Fruit fly (Drosophila melanogaster) whole organism, embryonic: Measurements from ENCODE around the gene CG14984.

Experiments used
- Aef1 ChIP-seq: fragments of 200-800 bp; sonication (Bioruptor generic); IDR thresholded peaks from 3 replicates; pipeline ENCODE4 v1.3.6; 2022; ENCODE audit warnings: missing biosample characterization, missing genetic modification characterization
- Atf-2 ChIP-seq: fragments of 200-800 bp; sonication (Bioruptor generic); optimal IDR thresholded peaks from 2 replicates; lab custom pipeline; 2016; ENCODE audit warnings: missing biosample characterization, missing genetic modification characterization
- B-H2 ChIP-seq: fragments of 200-800 bp; sonication (Bioruptor generic); optimal IDR thresholded peaks from 2 replicates; lab custom pipeline; 2018; ENCODE audit warnings: missing biosample characterization, mild to moderate bottlenecking, missing genetic modification characterization
- Bteb2 ChIP-seq: fragments of 200-800 bp; sonication (Bioruptor generic); optimal IDR thresholded peaks from 2 replicates; lab custom pipeline; 2016; ENCODE audit warnings: missing biosample characterization, missing genetic modification characterization
- CG10147 ChIP-seq: fragments of 200-800 bp; sonication (Bioruptor generic); optimal IDR thresholded peaks from 2 replicates; lab custom pipeline; 2019; ENCODE audit warnings: missing biosample characterization, mild to moderate bottlenecking, missing genetic modification characterization, moderate library complexity
- CG10462 ChIP-seq: fragments of 200-800 bp; sonication (Bioruptor generic); optimal IDR thresholded peaks from 2 replicates; lab custom pipeline; 2016; ENCODE audit warnings: missing biosample characterization, missing genetic modification characterization
- CG14860 ChIP-seq: fragments of 200-800 bp; sonication (Bioruptor generic); IDR thresholded peaks from 3 replicates; pipeline ENCODE4 v1.3.6; 2022; ENCODE audit warnings: missing biosample characterization, missing genetic modification characterization; ENCODE audit not compliant: partially characterized antibody
- CG16779 ChIP-seq: fragments of 200-800 bp; sonication (Bioruptor generic); IDR thresholded peaks from 2 replicates; pipeline ENCODE4 v1.3.6; 2022; ENCODE audit warnings: missing biosample characterization, missing genetic modification characterization
- CG16813 ChIP-seq: fragments of 200-800 bp; sonication (Bioruptor generic); IDR thresholded peaks from 3 replicates; pipeline ENCODE4 v1.3.6; 2022; ENCODE audit warnings: missing biosample characterization, missing genetic modification characterization; ENCODE audit not compliant: partially characterized antibody
- CG30020 ChIP-seq: fragments of 200-800 bp; optimal IDR thresholded peaks from 2 replicates; lab custom pipeline; 2019; ENCODE audit warnings: missing biosample characterization, mild to moderate bottlenecking, missing genetic modification characterization, moderate library complexity
- CG34224 ChIP-seq: fragments of 200-800 bp; sonication (Bioruptor generic); IDR thresholded peaks from 3 replicates; pipeline ENCODE4 v1.3.6; 2022; ENCODE audit warnings: missing biosample characterization, missing genetic modification characterization; ENCODE audit not compliant: partially characterized antibody
- CG3995 ChIP-seq: fragments of 200-800 bp; sonication (Bioruptor generic); optimal IDR thresholded peaks from 3 replicates; lab custom pipeline; 2016; ENCODE audit warnings: missing biosample characterization, missing genetic modification characterization
- CG4820 ChIP-seq: fragments of 200-800 bp; sonication (Bioruptor generic); optimal IDR thresholded peaks from 3 replicates; lab custom pipeline; 2016; ENCODE audit warnings: missing biosample characterization, missing genetic modification characterization
- CG4854 ChIP-seq: fragments of 200-800 bp; sonication (Bioruptor generic); optimal IDR thresholded peaks from 2 replicates; lab custom pipeline; 2016; ENCODE audit warnings: missing biosample characterization, missing genetic modification characterization, inconsistent platforms
- CG5245 ChIP-seq: fragments of 200-800 bp; sonication (Bioruptor generic); optimal IDR thresholded peaks from 3 replicates; lab custom pipeline; 2016; ENCODE audit warnings: missing biosample characterization, missing genetic modification characterization
- CG6813 ChIP-seq: fragments of 200-800 bp; sonication (Bioruptor generic); optimal IDR thresholded peaks from 2 replicates; lab custom pipeline; 2017; ENCODE audit warnings: missing biosample characterization, missing genetic modification characterization, mild to moderate bottlenecking, moderate library complexity, missing genetic modification reagents
- CG6854 ChIP-seq: fragments of 200-800 bp; sonication (Bioruptor generic); optimal IDR thresholded peaks from 3 replicates; lab custom pipeline; 2017; ENCODE audit warnings: missing biosample characterization, mild to moderate bottlenecking, missing genetic modification characterization
- CG8281 ChIP-seq: fragments of 200-800 bp; sonication (Bioruptor generic); optimal IDR thresholded peaks from 2 replicates; lab custom pipeline; 2018; ENCODE audit warnings: missing biosample characterization, mild to moderate bottlenecking, missing genetic modification characterization, moderate library complexity
- D19B ChIP-seq: fragments of 200-800 bp; sonication (Bioruptor generic); optimal IDR thresholded peaks from 2 replicates; lab custom pipeline; 2017; ENCODE audit warnings: missing biosample characterization, mild to moderate bottlenecking, missing genetic modification characterization
- Dref ChIP-seq: fragments of 200-800 bp; sonication (Bioruptor generic); IDR thresholded peaks from 2 replicates; pipeline ENCODE4 v1.3.6; 2022; ENCODE audit warnings: missing biosample characterization, missing genetic modification characterization
- Fer3 ChIP-seq: fragments of 200-800 bp; sonication (Bioruptor generic); optimal IDR thresholded peaks from 2 replicates; lab custom pipeline; 2018; ENCODE audit warnings: missing biosample characterization, mild to moderate bottlenecking, missing genetic modification characterization, moderate library complexity
- H15 ChIP-seq: fragments of 200-800 bp; sonication (Bioruptor generic); IDR thresholded peaks from 3 replicates; pipeline ENCODE4 v1.3.6; 2022; ENCODE audit warnings: missing biosample characterization, missing genetic modification characterization
- HHEX ChIP-seq: fragments of 200-800 bp; sonication (Bioruptor generic); optimal IDR thresholded peaks from 3 replicates; lab custom pipeline; 2017; ENCODE audit warnings: missing biosample characterization, mild to moderate bottlenecking, missing genetic modification characterization, missing genetic modification reagents
- HLH3B ChIP-seq: fragments of 200-800 bp; sonication (Bioruptor generic); IDR thresholded peaks from 2 replicates; pipeline ENCODE4 v1.3.6; 2022; ENCODE audit warnings: missing biosample characterization, missing genetic modification characterization
- Hr51 ChIP-seq, 2 experiments: fragments of 200-800 bp; sonication (Bioruptor generic); optimal IDR thresholded peaks; 2 replicates in 1 of 2; 3 replicates in 1 of 2; lab custom pipeline; 2016 to 2018; ENCODE audit warnings: missing biosample characterization in 2 of 2, missing genetic modification characterization in 2 of 2, mild to moderate bottlenecking in 1 of 2, moderate library complexity in 1 of 2
- Pdp1 ChIP-seq, 2 experiments: fragments of 200-800 bp; sonication (Bioruptor generic); optimal IDR thresholded peaks; 3 replicates each; lab custom pipeline; 2016; ENCODE audit warnings: missing biosample characterization in 2 of 2, missing genetic modification characterization in 2 of 2, mild to moderate bottlenecking in 1 of 2, moderate library complexity in 1 of 2
- Rfx ChIP-seq: fragments of 200-800 bp; sonication (Bioruptor generic); IDR thresholded peaks from 2 replicates; pipeline ENCODE4 v1.3.6; 2022; ENCODE audit warnings: missing biosample characterization, missing genetic modification characterization
- Sry-δ ChIP-seq: fragments of 200-800 bp; sonication (Bioruptor generic); optimal IDR thresholded peaks from 2 replicates; lab custom pipeline; 2016; ENCODE audit warnings: missing biosample characterization, missing genetic modification characterization
- Ssrp ChIP-seq: fragments of 200-800 bp; sonication (Bioruptor generic); optimal IDR thresholded peaks from 2 replicates; lab custom pipeline; 2018; ENCODE audit warnings: missing biosample characterization, mild to moderate bottlenecking, missing genetic modification characterization, moderate library complexity
- Stat92E ChIP-seq, 3 experiments: fragments of >200 bp in 2 of 3; fragments of 200-800 bp in 1 of 3; sonication (Bioruptor generic) in 1 of 3; optimal IDR thresholded peaks; 2 replicates each; lab custom pipeline; 2017 to 2019; ENCODE audit warnings: missing biosample characterization in 3 of 3, missing genetic modification characterization in 3 of 3, mild to moderate bottlenecking in 1 of 3, moderate library complexity in 1 of 3
- YL-1 ChIP-seq: fragments of 200-800 bp; sonication (Bioruptor generic); optimal IDR thresholded peaks from 3 replicates; lab custom pipeline; 2017; ENCODE audit warnings: missing biosample characterization, mild to moderate bottlenecking, missing genetic modification characterization
- cad ChIP-seq: fragments of >200 bp; optimal IDR thresholded peaks from 2 replicates; lab custom pipeline; 2017; ENCODE audit warnings: missing biosample characterization, missing genetic modification characterization
- crp ChIP-seq, 2 experiments: fragments of 200-800 bp; sonication (Bioruptor generic); optimal IDR thresholded peaks; 2 replicates in 1 of 2; 3 replicates in 1 of 2; lab custom pipeline; 2017; ENCODE audit warnings: missing biosample characterization in 2 of 2, missing genetic modification characterization in 2 of 2, mild to moderate bottlenecking in 1 of 2, moderate library complexity in 1 of 2
- danr ChIP-seq: fragments of 200-800 bp; sonication (Bioruptor generic); IDR thresholded peaks from 2 replicates; pipeline ENCODE4 v1.3.6; 2022; ENCODE audit warnings: missing biosample characterization, missing genetic modification characterization
- fd3F ChIP-seq: fragments of 200-800 bp; sonication (Bioruptor generic); optimal IDR thresholded peaks from 2 replicates; lab custom pipeline; 2018; ENCODE audit warnings: missing biosample characterization, mild to moderate bottlenecking, missing genetic modification characterization, moderate library complexity
- fu2 ChIP-seq: fragments of 200-800 bp; sonication (Bioruptor generic); optimal IDR thresholded peaks from 2 replicates; lab custom pipeline; 2016; ENCODE audit warnings: missing biosample characterization, missing genetic modification characterization
- gfzf ChIP-seq: fragments of 200-800 bp; sonication (Bioruptor generic); optimal IDR thresholded peaks from 2 replicates; lab custom pipeline; 2016; ENCODE audit warnings: missing biosample characterization, mild to moderate bottlenecking, missing genetic modification characterization, moderate library complexity
- ham ChIP-seq: fragments of 200-800 bp; sonication (Bioruptor generic); IDR thresholded peaks from 2 replicates; pipeline ENCODE4 v1.3.6; 2022; ENCODE audit warnings: missing biosample characterization, missing genetic modification characterization
- hkb ChIP-seq, 2 experiments: fragments of 200-800 bp in 1 of 2; fragments of >200 bp in 1 of 2; sonication (Bioruptor generic) in 1 of 2; IDR thresholded peaks in 1 of 2; optimal IDR thresholded peaks in 1 of 2; 2 replicates each; pipeline versions ENCODE4 v1.3.6 to Lab custom; 2017 to 2022; ENCODE audit warnings: missing biosample characterization in 1 of 2, missing genetic modification characterization in 1 of 2
- kni ChIP-seq: fragments of 200-800 bp; sonication (Bioruptor generic); optimal IDR thresholded peaks from 3 replicates; lab custom pipeline; 2017; ENCODE audit warnings: mild to moderate bottlenecking, missing biosample characterization, missing genetic modification reagents, missing genetic modification characterization
- onecut ChIP-seq: fragments of 200-800 bp; sonication (Bioruptor generic); IDR thresholded peaks from 2 replicates; pipeline ENCODE4 v1.3.6; 2022; ENCODE audit warnings: missing biosample characterization, missing genetic modification characterization
- pnt ChIP-seq: fragments of 200-800 bp; sonication (Bioruptor generic); optimal IDR thresholded peaks from 3 replicates; lab custom pipeline; 2016; ENCODE audit warnings: missing biosample characterization, missing genetic modification characterization
- psq ChIP-seq: fragments of 200-800 bp; sonication (Bioruptor generic); optimal IDR thresholded peaks from 2 replicates; lab custom pipeline; 2017; ENCODE audit warnings: missing biosample characterization, missing genetic modification characterization
- stwl ChIP-seq: fragments of 200-800 bp; sonication (Bioruptor generic); optimal IDR thresholded peaks from 3 replicates; lab custom pipeline; 2018; ENCODE audit warnings: missing biosample characterization, mild to moderate bottlenecking, missing genetic modification characterization, moderate library complexity
- vfl ChIP-seq: fragments of 200-800 bp; sonication (Bioruptor generic); optimal IDR thresholded peaks from 2 replicates; lab custom pipeline; 2016; ENCODE audit warnings: missing biosample characterization, missing genetic modification characterization
- yki ChIP-seq: fragments of >200 bp; optimal IDR thresholded peaks from 3 replicates; lab custom pipeline; 2018
- zen ChIP-seq: fragments of 200-800 bp; sonication (Bioruptor generic); optimal IDR thresholded peaks from 3 replicates; lab custom pipeline; 2018; ENCODE audit warnings: missing biosample characterization, mild to moderate bottlenecking, missing genetic modification characterization, moderate library complexity

Gene CG14984

dm6 chr3L:3908838-3909810 lies 43.2 kb downstream of the CG14984 start (continued):
- TF ChIP-seq psq (GFP tag; lab: Kevin White, UChicago) (no peak), vfl (no peak), danr (GFP tag; lab: Robert Waterston, UW) (no peak), Bteb2 (no peak), hkb (optimal IDR thresholded peaks at IDR 0.05; lab: Kevin White, UChicago) (no peak), hkb (GFP tag; IDR thresholded peaks at IDR 0.05; lab: Robert Waterston, UW) (0 out of 2 replicates have a peak, but pooled peaks have one; percentile 11), CG16813 (GFP tag; lab: Robert Waterston, UW) (peak; percentile 55; the same call in 2 of the 3 replicates), gfzf (peak; percentile 86), kni (GFP tag; lab: Kevin White, UChicago) (no peak), B-H2 (GFP tag; lab: Kevin White, UChicago) (no peak), CG8281 (tag; lab: Kevin White, UChicago) (no peak), Dref (GFP tag; lab: Robert Waterston, UW) (peak; percentile 96), CG34224 (GFP tag; lab: Robert Waterston, UW) (peak; percentile 68), HHEX (GFP tag; lab: Kevin White, UChicago) (no peak), Ssrp (tag; lab: Kevin White, UChicago) (no peak), CG6813 (GFP tag; lab: Kevin White, UChicago) (no peak), CG14860 (GFP tag; lab: Robert Waterston, UW) (peak; percentile 35; the same call in 1 of the 3 replicates), HLH3B (GFP tag; lab: Robert Waterston, UW) (no peak), Atf-2 (no peak), zen (tag; lab: Kevin White, UChicago) (no peak), onecut (GFP tag; lab: Robert Waterston, UW) (peak; percentile 79), pnt (GFP tag; lab: Kevin White, UChicago) (no peak), CG10462 (no peak), stwl (tag; lab: Kevin White, UChicago) (peak; percentile 72), cad (GFP tag; lab: Kevin White, UChicago) (no peak), H15 (GFP tag; lab: Robert Waterston, UW) (no peak), YL-1 (GFP tag; lab: Kevin White, UChicago) (peak; percentile 31), crp (GFP tag; optimal IDR thresholded peaks at IDR 0.05; lab: Kevin White, UChicago) (peak in 1 of 2 experiments; percentile 41), Rfx (GFP tag; lab: Robert Waterston, UW) (0 out of 2 replicates have a peak, but pooled peaks have one; percentile 6), ham (GFP tag; lab: Robert Waterston, UW) (no peak), fu2 (no peak), Pdp1 (GFP tag; optimal IDR thresholded peaks at IDR 0.05; lab: Kevin White, UChicago) (peak in 1 of 2 experiments; percentile 97), CG30020 (tag; lab: Kevin White, UChicago) (no peak), Fer3 (tag; lab: Kevin White, UChicago) (no peak), yki (no peak), Stat92E (GFP tag; optimal IDR thresholded peaks at IDR 0.05; lab: Kevin White, UChicago) (no peak), fd3F (GFP tag; lab: Kevin White, UChicago) (no peak), Aef1 (GFP tag; lab: Robert Waterston, UW) (no peak), D19B (peak; percentile 76), CG4854 (no peak), Hr51 (GFP tag; optimal IDR thresholded peaks at IDR 0.05; lab: Kevin White, UChicago) (no peak), CG6854 (GFP tag; lab: Kevin White, UChicago) (no peak), CG4820 (GFP tag; lab: Kevin White, UChicago) (no peak), CG10147 (GFP tag; lab: Kevin White, UChicago) (no peak), CG3995 (GFP tag; lab: Kevin White, UChicago) (peak; percentile 26), CG5245 (GFP tag; lab: Kevin White, UChicago) (no peak), CG16779 (no peak), Sry-δ (GFP tag; lab: Kevin White, UChicago) (peak; percentile 90)
